Worm (Caenorhabditis elegans): ENCODE measurements around the gene F46B6.13.

The F46B6.13 gene

DNA sequence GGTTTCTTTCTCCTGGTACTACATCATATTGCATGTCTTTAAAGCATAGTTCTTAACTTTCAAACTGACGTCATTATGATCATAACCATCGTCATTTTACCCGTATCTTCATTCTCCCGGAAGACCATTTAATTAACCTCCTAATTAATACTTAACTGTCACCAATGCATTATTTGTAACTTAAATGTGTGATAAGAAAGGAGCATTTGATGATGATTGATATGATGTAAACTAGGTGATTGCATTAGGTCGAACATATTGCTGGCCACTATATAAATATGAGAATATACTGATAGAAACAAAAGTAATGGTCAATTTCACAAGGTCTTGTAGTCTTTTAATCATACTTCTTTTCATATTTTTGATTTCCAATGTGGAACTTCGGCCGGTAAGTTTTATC is 42.7 kb downstream of the F46B6.13 start, which contains the start of gene hrg-3:
hrg-3 (plus strand) TSS at position 227 of the 400 bp plus-strand sequence.
- no peak for TF ChIP-seq med-1 (GFP tag; optimal IDR thresholded peaks at IDR 0.05; ENCODE audit: insufficient read depth)
- TF ChIP-seq ztf-23 (GFP tag; IDR thresholded peaks at IDR 0.05): no peak
- TF ChIP-seq T22C8.4 (GFP tag; IDR thresholded peaks at IDR 0.05): no peak
- TF ChIP-seq ztf-29 (GFP tag; IDR thresholded peaks at IDR 0.05): no peak
- no peak for TF ChIP-seq ref-1 (GFP tag; conservative IDR thresholded peaks at IDR 0.05)
- TF ChIP-seq tab-1 (GFP tag; IDR thresholded peaks at IDR 0.05): no peak
- no peak for TF ChIP-seq klf-2 (GFP tag; conservative IDR thresholded peaks at IDR 0.05)
- no peak for TF ChIP-seq cog-1 (tag; optimal IDR thresholded peaks at IDR 0.05)

ce11 chrV:9755725-9756124 is 43.3 kb downstream of the F46B6.13 start, which contains the start of gene F58E6.8:
F58E6.8 (minus strand) TSS chrV:9755825.
- TF ChIP-seq tab-1 (GFP tag; IDR thresholded peaks at IDR 0.05) (no peak), ztf-29 (GFP tag; IDR thresholded peaks at IDR 0.05) (no peak), cog-1 (tag; optimal IDR thresholded peaks at IDR 0.05) (no peak), klf-2 (GFP tag; conservative IDR thresholded peaks at IDR 0.05) (no peak), med-1 (GFP tag; optimal IDR thresholded peaks at IDR 0.05; ENCODE audit: insufficient read depth) (no peak), flt-1 (GFP tag; IDR thresholded peaks at IDR 0.05) (no peak), ref-1 (GFP tag; conservative IDR thresholded peaks at IDR 0.05) (no peak), T22C8.4 (GFP tag; IDR thresholded peaks at IDR 0.05) (no peak), ztf-23 (GFP tag; IDR thresholded peaks at IDR 0.05) (no peak)

ce11 chrV:9754459-9754858 is 44.5 kb downstream of the F46B6.13 start, which contains the start of gene F58E6.5:
F58E6.5 (minus strand) TSS chrV:9754559.
- TF ChIP-seq med-1 (GFP tag; optimal IDR thresholded peaks at IDR 0.05; ENCODE audit: insufficient read depth) (no peak), flt-1 (GFP tag; IDR thresholded peaks at IDR 0.05) (no peak), ref-1 (GFP tag; conservative IDR thresholded peaks at IDR 0.05) (no peak), ztf-23 (GFP tag; IDR thresholded peaks at IDR 0.05) (no peak), cog-1 (tag; optimal IDR thresholded peaks at IDR 0.05) (no peak), klf-2 (GFP tag; conservative IDR thresholded peaks at IDR 0.05) (no peak), tab-1 (GFP tag; IDR thresholded peaks at IDR 0.05) (no peak), ztf-29 (GFP tag; IDR thresholded peaks at IDR 0.05) (no peak), T22C8.4 (GFP tag; IDR thresholded peaks at IDR 0.05) (no peak)

DNA sequence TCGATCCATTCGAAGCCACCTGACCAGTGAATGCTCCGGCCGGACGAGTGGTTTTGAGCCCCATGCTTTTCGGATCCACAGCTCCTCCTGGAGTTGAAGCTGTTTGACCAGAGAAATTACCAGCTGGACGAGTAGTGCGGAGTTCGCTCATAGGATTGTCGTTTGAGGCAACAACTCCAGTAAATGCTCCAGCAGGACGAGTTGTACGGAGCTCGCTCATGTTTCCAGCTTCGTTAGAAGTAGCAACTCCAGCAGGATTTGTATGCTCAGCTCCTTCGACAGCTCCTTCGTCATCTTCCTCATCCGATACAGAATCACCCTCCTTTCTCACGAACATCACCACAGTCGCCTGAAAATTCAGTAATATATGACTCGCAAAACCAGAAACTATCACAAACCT is 45.4 kb downstream of the F46B6.13 start:
- no peak for TF ChIP-seq klf-2 (GFP tag; conservative IDR thresholded peaks at IDR 0.05)
- no peak for TF ChIP-seq tab-1 (GFP tag; IDR thresholded peaks at IDR 0.05)
- TF ChIP-seq ztf-23 (GFP tag; IDR thresholded peaks at IDR 0.05): no peak
- TF ChIP-seq flt-1 (GFP tag; IDR thresholded peaks at IDR 0.05): no peak
- no peak for TF ChIP-seq ref-1 (GFP tag; conservative IDR thresholded peaks at IDR 0.05)
- TF ChIP-seq cog-1 (tag; optimal IDR thresholded peaks at IDR 0.05): no peak
- TF ChIP-seq T22C8.4 (GFP tag; IDR thresholded peaks at IDR 0.05): no peak
- TF ChIP-seq med-1 (GFP tag; optimal IDR thresholded peaks at IDR 0.05; ENCODE audit: insufficient read depth): no peak
- no peak for TF ChIP-seq ztf-29 (GFP tag; IDR thresholded peaks at IDR 0.05)

DNA sequence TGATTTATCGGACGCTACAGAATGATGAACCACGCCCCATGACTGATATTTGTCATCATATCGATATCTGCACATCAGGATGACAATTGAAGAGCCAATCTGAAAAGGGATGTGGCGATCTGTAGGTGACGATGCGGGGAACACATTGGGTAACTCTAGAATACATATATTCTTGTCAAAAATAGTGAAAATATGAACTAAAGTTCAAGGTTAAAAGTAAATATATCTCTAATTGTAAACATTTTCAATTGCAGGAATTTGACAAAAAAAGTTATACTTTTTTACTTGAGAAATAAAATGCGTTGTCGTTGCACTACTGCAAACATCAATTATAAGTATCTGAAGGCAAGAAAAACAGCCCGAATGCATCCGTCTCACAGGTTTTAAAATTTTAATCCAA is 46.1 kb downstream of the F46B6.13 start, which contains the start of gene F58E6.6:
F58E6.6 (minus strand) TSS at position 101 of the 400 bp plus-strand sequence.
- TF ChIP-seq klf-2 (GFP tag; conservative IDR thresholded peaks at IDR 0.05): no peak
- TF ChIP-seq ztf-29 (GFP tag; IDR thresholded peaks at IDR 0.05): no peak
- TF ChIP-seq flt-1 (GFP tag; IDR thresholded peaks at IDR 0.05): no peak
- no peak for TF ChIP-seq T22C8.4 (GFP tag; IDR thresholded peaks at IDR 0.05)

ce11 chrV:9750308-9750707 is 48.7 kb downstream of the F46B6.13 start, which contains the start of gene F58E6.4:
F58E6.4 (minus strand) TSS chrV:9750408.
- no peak for TF ChIP-seq T22C8.4 (GFP tag; IDR thresholded peaks at IDR 0.05)
